Fruit fly (Drosophila melanogaster) whole organism, embryonic: ENCODE measurements around the gene CG4025.

Experiments used
- Atf-2 ChIP-seq: fragments of 200-800 bp; sonication (Bioruptor generic); optimal IDR thresholded peaks from 2 replicates; lab custom pipeline; 2016; ENCODE audit warnings: missing biosample characterization, missing genetic modification characterization
- Bgb ChIP-seq: fragments of 200-800 bp; sonication (Bioruptor generic); IDR thresholded peaks from 2 replicates; pipeline ENCODE4 v1.3.6; 2022; ENCODE audit warnings: missing biosample characterization, missing genetic modification characterization; ENCODE audit not compliant: partially characterized antibody
- CG11247 ChIP-seq: fragments of 200-800 bp; sonication (Bioruptor generic); IDR thresholded peaks from 2 replicates; pipeline ENCODE4 v1.3.6; 2022; ENCODE audit warnings: missing biosample characterization, missing genetic modification characterization
- CG1233 ChIP-seq: fragments of 200-800 bp; sonication (Bioruptor generic); optimal IDR thresholded peaks from 4 replicates; lab custom pipeline; 2018; ENCODE audit warnings: missing biosample characterization, mild to moderate bottlenecking, missing genetic modification characterization
- CG13123 ChIP-seq: fragments of 200-800 bp; sonication (Bioruptor generic); optimal IDR thresholded peaks from 2 replicates; lab custom pipeline; 2016; ENCODE audit warnings: missing biosample characterization, missing genetic modification characterization
- CG13287 ChIP-seq: fragments of 200-800 bp; sonication (Bioruptor generic); IDR thresholded peaks from 2 replicates; pipeline ENCODE4 v1.3.6; 2022; ENCODE audit warnings: missing biosample characterization, missing genetic modification characterization; ENCODE audit not compliant: partially characterized antibody
- CG13296 ChIP-seq: fragments of 200-800 bp; sonication (Bioruptor generic); optimal IDR thresholded peaks from 3 replicates; lab custom pipeline; 2018; ENCODE audit warnings: missing biosample characterization, mild to moderate bottlenecking, missing genetic modification characterization
- CG18262 ChIP-seq: fragments of 200-800 bp; optimal IDR thresholded peaks from 3 replicates; lab custom pipeline; 2019; ENCODE audit warnings: missing biosample characterization, mild to moderate bottlenecking, missing genetic modification characterization, moderate library complexity
- CG2116 ChIP-seq: fragments of 200-800 bp; sonication (Bioruptor generic); optimal IDR thresholded peaks from 3 replicates; lab custom pipeline; 2018; ENCODE audit warnings: missing biosample characterization, mild to moderate bottlenecking, missing genetic modification characterization
- CG30431 ChIP-seq: fragments of 200-800 bp; sonication (Bioruptor generic); optimal IDR thresholded peaks from 2 replicates; lab custom pipeline; 2017; ENCODE audit warnings: missing biosample characterization, missing genetic modification characterization
- CG3065 ChIP-seq: fragments of 200-800 bp; sonication (Bioruptor generic); optimal IDR thresholded peaks from 2 replicates; lab custom pipeline; 2016; ENCODE audit warnings: missing biosample characterization, missing genetic modification characterization
- CG31224 ChIP-seq: fragments of 200-800 bp; sonication (Bioruptor generic); IDR thresholded peaks from 2 replicates; pipeline ENCODE4 v1.3.6; 2022; ENCODE audit warnings: missing biosample characterization, missing genetic modification characterization
- CG31365 ChIP-seq: fragments of 200-800 bp; sonication (Bioruptor generic); optimal IDR thresholded peaks from 2 replicates; lab custom pipeline; 2018; ENCODE audit warnings: missing biosample characterization, mild to moderate bottlenecking, missing genetic modification characterization
- CG42726 ChIP-seq: fragments of 200-800 bp; sonication (Bioruptor generic); IDR thresholded peaks from 2 replicates; pipeline ENCODE4 v1.3.6; 2022; ENCODE audit warnings: missing biosample characterization, missing genetic modification characterization; ENCODE audit not compliant: partially characterized antibody
- CG5245 ChIP-seq: fragments of 200-800 bp; sonication (Bioruptor generic); optimal IDR thresholded peaks from 3 replicates; lab custom pipeline; 2016; ENCODE audit warnings: missing biosample characterization, missing genetic modification characterization
- CG8359 ChIP-seq: fragments of 200-800 bp; sonication (Bioruptor generic); optimal IDR thresholded peaks from 2 replicates; lab custom pipeline; 2017; ENCODE audit warnings: missing biosample characterization, mild to moderate bottlenecking, missing genetic modification characterization, borderline replicate concordance
- CG9817 ChIP-seq: fragments of 200-800 bp; sonication (Bioruptor generic); optimal IDR thresholded peaks from 2 replicates; lab custom pipeline; 2018; ENCODE audit warnings: missing biosample characterization, mild to moderate bottlenecking, missing genetic modification characterization, moderate library complexity
- Chrac-16 ChIP-seq: fragments of 200-800 bp; sonication (Bioruptor generic); optimal IDR thresholded peaks from 3 replicates; lab custom pipeline; 2016; ENCODE audit warnings: missing biosample characterization, missing genetic modification characterization
- CkIIα-i1 ChIP-seq: fragments of 200-800 bp; sonication (Bioruptor generic); IDR thresholded peaks from 2 replicates; pipeline ENCODE4 v1.3.6; 2022; ENCODE audit warnings: missing biosample characterization, missing genetic modification characterization
- Dad ChIP-seq: fragments of 200-800 bp; sonication (Bioruptor generic); optimal IDR thresholded peaks from 3 replicates; lab custom pipeline; 2016; ENCODE audit warnings: missing biosample characterization, missing genetic modification characterization
- Dip3 ChIP-seq: fragments of 200-800 bp; sonication (Bioruptor generic); optimal IDR thresholded peaks from 3 replicates; lab custom pipeline; 2016; ENCODE audit warnings: missing biosample characterization, missing genetic modification characterization
- Dll ChIP-seq: fragments of 200-800 bp; sonication (Bioruptor generic); IDR thresholded peaks from 4 replicates; pipeline ENCODE4 v1.3.6; 2022; ENCODE audit warnings: missing biosample characterization, missing genetic modification characterization; ENCODE audit not compliant: partially characterized antibody
- Ets97D ChIP-seq: fragments of 200-800 bp; sonication (Bioruptor generic); optimal IDR thresholded peaks from 3 replicates; lab custom pipeline; 2016; ENCODE audit warnings: missing biosample characterization, missing genetic modification characterization
- Lhr ChIP-seq: fragments of 200-800 bp; sonication (Bioruptor generic); optimal IDR thresholded peaks from 3 replicates; lab custom pipeline; 2017; ENCODE audit warnings: mild to moderate bottlenecking, missing biosample characterization, missing genetic modification reagents, missing genetic modification characterization
- NFAT ChIP-seq: fragments of 200-800 bp; sonication (Bioruptor generic); IDR thresholded peaks from 2 replicates; pipeline ENCODE4 v1.3.6; 2022; ENCODE audit warnings: missing biosample characterization, missing genetic modification characterization
- PHDP ChIP-seq: fragments of 200-800 bp; sonication (Bioruptor generic); optimal IDR thresholded peaks from 3 replicates; lab custom pipeline; 2018; ENCODE audit warnings: missing biosample characterization, mild to moderate bottlenecking, missing genetic modification characterization, moderate library complexity
- Sry-β ChIP-seq: fragments of 200-800 bp; sonication (Bioruptor generic); optimal IDR thresholded peaks from 2 replicates; lab custom pipeline; 2018; ENCODE audit warnings: missing biosample characterization, mild to moderate bottlenecking, missing genetic modification characterization, moderate library complexity
- TFAM ChIP-seq: fragments of 200-800 bp; sonication (Bioruptor generic); optimal IDR thresholded peaks from 2 replicates; lab custom pipeline; 2017; ENCODE audit warnings: missing biosample characterization, missing genetic modification characterization, inconsistent platforms
- Trl ChIP-seq, 3 experiments: fragments of >200 bp in 2 of 3; fragments of 200-800 bp in 1 of 3; sonication (Bioruptor generic) in 1 of 3; optimal IDR thresholded peaks; 2 replicates in 1 of 3; 3 replicates in 2 of 3; lab custom pipeline; 2016 to 2017; ENCODE audit warnings: missing biosample characterization in 1 of 3, missing genetic modification characterization in 1 of 3
- Xrp1 ChIP-seq: fragments of 200-800 bp; sonication (Bioruptor generic); IDR thresholded peaks from 2 replicates; pipeline ENCODE4 v1.3.6; 2022; ENCODE audit warnings: missing biosample characterization, missing genetic modification characterization
- ara ChIP-seq: fragments of 200-800 bp; sonication (Bioruptor generic); IDR thresholded peaks from 2 replicates; pipeline ENCODE4 v1.3.6; 2022; ENCODE audit warnings: missing biosample characterization, missing genetic modification characterization
- ash1 ChIP-seq: fragments of 200-800 bp; sonication (Bioruptor generic); optimal IDR thresholded peaks from 2 replicates; lab custom pipeline; 2018; ENCODE audit warnings: missing biosample characterization, mild to moderate bottlenecking, missing genetic modification characterization
- btn ChIP-seq: fragments of 200-800 bp; sonication (Bioruptor generic); optimal IDR thresholded peaks from 2 replicates; lab custom pipeline; 2016; ENCODE audit warnings: missing biosample characterization, missing genetic modification characterization
- caup ChIP-seq: fragments of 200-800 bp; sonication (Bioruptor generic); optimal IDR thresholded peaks from 3 replicates; lab custom pipeline; 2017; ENCODE audit warnings: missing biosample characterization, mild to moderate bottlenecking, missing genetic modification characterization, moderate library complexity; ENCODE audit not compliant: severe bottlenecking
- cg ChIP-seq: fragments of 200-800 bp; sonication (Bioruptor generic); optimal IDR thresholded peaks from 3 replicates; lab custom pipeline; 2019; ENCODE audit warnings: missing biosample characterization, mild to moderate bottlenecking, missing genetic modification characterization, moderate library complexity
- crp ChIP-seq, 2 experiments: fragments of 200-800 bp; sonication (Bioruptor generic); optimal IDR thresholded peaks; 2 replicates in 1 of 2; 3 replicates in 1 of 2; lab custom pipeline; 2017; ENCODE audit warnings: missing biosample characterization in 2 of 2, missing genetic modification characterization in 2 of 2, mild to moderate bottlenecking in 1 of 2, moderate library complexity in 1 of 2
- dmrt11E ChIP-seq: fragments of 200-800 bp; sonication (Bioruptor generic); optimal IDR thresholded peaks from 3 replicates; lab custom pipeline; 2018; ENCODE audit warnings: missing biosample characterization, mild to moderate bottlenecking, missing genetic modification characterization, moderate library complexity
- dmrt99B ChIP-seq: fragments of 200-800 bp; sonication (Bioruptor generic); optimal IDR thresholded peaks from 2 replicates; lab custom pipeline; 2018; ENCODE audit warnings: missing biosample characterization, mild to moderate bottlenecking, missing genetic modification characterization, moderate library complexity
- dysf ChIP-seq: fragments of 200-800 bp; sonication (Bioruptor generic); IDR thresholded peaks from 3 replicates; pipeline ENCODE4 v1.3.6; 2022; ENCODE audit warnings: missing biosample characterization, missing genetic modification characterization
- en ChIP-seq: fragments of 200-800 bp; sonication (Bioruptor generic); optimal IDR thresholded peaks from 2 replicates; lab custom pipeline; 2016; ENCODE audit warnings: missing biosample characterization, missing genetic modification characterization
- grn ChIP-seq: fragments of 200-800 bp; sonication (Bioruptor generic); optimal IDR thresholded peaks from 3 replicates; lab custom pipeline; 2017; ENCODE audit warnings: missing biosample characterization, missing genetic modification characterization
- onecut ChIP-seq: fragments of 200-800 bp; sonication (Bioruptor generic); IDR thresholded peaks from 2 replicates; pipeline ENCODE4 v1.3.6; 2022; ENCODE audit warnings: missing biosample characterization, missing genetic modification characterization
- ro ChIP-seq: fragments of 200-800 bp; sonication (Bioruptor generic); IDR thresholded peaks from 2 replicates; pipeline ENCODE4 v1.3.6; 2022; ENCODE audit warnings: missing biosample characterization, missing genetic modification characterization
- run ChIP-seq: fragments of 200-800 bp; sonication (Bioruptor generic); optimal IDR thresholded peaks from 3 replicates; lab custom pipeline; 2018; ENCODE audit warnings: missing biosample characterization, mild to moderate bottlenecking, missing genetic modification characterization
- stc ChIP-seq: fragments of 200-800 bp; sonication (Bioruptor generic); IDR thresholded peaks from 2 replicates; pipeline ENCODE4 v1.3.6; 2022; ENCODE audit warnings: missing biosample characterization, missing genetic modification characterization
- tna ChIP-seq: fragments of 200-800 bp; sonication (Bioruptor generic); IDR thresholded peaks from 2 replicates; pipeline ENCODE4 v1.3.6; 2022; ENCODE audit warnings: missing biosample characterization, missing genetic modification characterization; ENCODE audit not compliant: partially characterized antibody
- usp ChIP-seq: fragments of >200 bp; optimal IDR thresholded peaks from 2 replicates; lab custom pipeline; 2017; ENCODE audit warnings: missing biosample characterization, missing genetic modification characterization

Gene CG4025

DNA sequence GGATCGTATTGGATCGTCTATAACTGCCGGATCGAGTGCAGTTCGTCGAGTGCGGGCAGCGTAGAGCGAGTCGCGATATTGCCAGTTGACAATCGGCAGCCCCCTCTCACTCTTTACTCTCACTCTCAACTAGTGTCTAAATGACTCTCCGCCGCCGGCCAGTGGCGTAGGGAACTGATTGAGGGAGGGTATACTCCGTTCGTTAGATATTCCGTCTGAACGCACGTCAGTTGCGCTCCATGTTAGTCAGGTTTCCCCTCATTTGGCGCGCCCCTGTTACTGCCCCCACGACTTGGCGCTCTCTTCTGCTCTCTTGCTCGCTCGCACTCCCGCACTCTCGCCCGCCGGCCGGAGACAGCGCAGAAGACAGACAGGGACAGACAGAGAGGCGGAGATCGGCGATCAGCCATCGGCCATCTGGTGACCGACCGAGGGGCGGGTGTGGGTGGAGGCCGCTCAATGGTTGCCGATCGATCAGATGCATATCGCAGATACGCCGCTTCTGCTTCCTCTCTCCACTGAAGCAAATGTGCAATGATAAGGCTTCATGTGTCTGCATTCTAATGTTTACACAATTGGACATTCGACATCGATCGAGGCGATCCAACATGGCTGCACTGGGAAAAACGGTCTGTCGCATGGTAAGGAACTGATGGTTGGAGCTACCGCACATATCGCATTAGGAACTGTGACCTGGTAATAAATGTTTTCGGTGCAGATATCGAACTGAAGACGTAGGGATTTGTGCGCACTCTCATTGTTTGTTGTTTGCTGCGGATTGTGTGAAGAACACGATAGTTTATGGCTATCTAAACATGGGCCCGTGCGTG, 26.5 kb upstream of the CG4025 start, which contains the start of gene moody (continued):
- TF ChIP-seq Sry-β (GFP tag; lab: Kevin White, UChicago) (no peak), onecut (GFP tag; lab: Robert Waterston, UW) (peak; percentile 97), NFAT (peak; percentile 100), CG31365 (tag; lab: Kevin White, UChicago) (peak; percentile 93), CkIIα-i1 (GFP tag; lab: Robert Waterston, UW) (peak; percentile 91), CG30431 (peak; percentile 95), Chrac-16 (GFP tag; lab: Kevin White, UChicago) (peak; percentile 98), CG13296 (GFP tag; lab: Kevin White, UChicago) (peak; percentile 98), CG31224 (GFP tag; lab: Robert Waterston, UW) (peak; percentile 96), CG9817 (tag; lab: Kevin White, UChicago) (peak; percentile 97), CG3065 (GFP tag; lab: Kevin White, UChicago) (peak; percentile 90), Lhr (GFP tag; lab: Kevin White, UChicago) (peak; percentile 71), dmrt99B (tag; lab: Kevin White, UChicago) (peak; percentile 95), ara (peak; percentile 98), Dad (GFP tag; lab: Kevin White, UChicago) (peak; percentile 97), Ets97D (GFP tag; lab: Kevin White, UChicago) (peak; percentile 86), Atf-2 (GFP tag; lab: Kevin White, UChicago) (peak; percentile 96), TFAM (GFP tag; lab: Kevin White, UChicago) (peak; percentile 66), PHDP (tag; lab: Kevin White, UChicago) (peak; percentile 97), dmrt11E (tag; lab: Kevin White, UChicago) (peak; percentile 81), tna (GFP tag; lab: Robert Waterston, UW) (no peak), usp (GFP tag; lab: Kevin White, UChicago) (no peak), CG13287 (GFP tag; lab: Robert Waterston, UW) (peak; percentile 65; the same call in 1 of the 2 replicates), btn (GFP tag; lab: Kevin White, UChicago) (peak; percentile 89), Bgb (GFP tag; lab: Robert Waterston, UW) (peak; percentile 28; the same call in 1 of the 2 replicates), run (tag; lab: Kevin White, UChicago) (peak; percentile 88), dysf (GFP tag; lab: Robert Waterston, UW) (peak; percentile 98), Dip3 (GFP tag; lab: Kevin White, UChicago) (peak; percentile 96), Xrp1 (GFP tag; lab: Robert Waterston, UW) (peak; percentile 98), Trl (optimal IDR thresholded peaks at IDR 0.05; lab: Kevin White, UChicago) (peak; percentile 82), Trl (GFP tag; optimal IDR thresholded peaks at IDR 0.05; lab: Kevin White, UChicago) (peak; percentile 96), CG5245 (GFP tag; lab: Kevin White, UChicago) (peak; percentile 97), CG8359 (peak; percentile 73), en (peak; percentile 97), grn (peak; percentile 100), CG13123 (peak; percentile 94), CG18262 (peak; percentile 89), ro (peak; percentile 95), cg (peak; percentile 35), caup (peak; percentile 98), stc (GFP tag; lab: Robert Waterston, UW) (peak; percentile 95), CG11247 (GFP tag; lab: Robert Waterston, UW) (peak; percentile 99), CG2116 (GFP tag; lab: Kevin White, UChicago) (peak; percentile 63), CG42726 (GFP tag; lab: Robert Waterston, UW) (no peak), CG1233 (GFP tag; lab: Kevin White, UChicago) (peak; percentile 94), crp (GFP tag; optimal IDR thresholded peaks at IDR 0.05; lab: Kevin White, UChicago) (peak in 1 of 2 experiments; percentile 66), ash1 (peak; percentile 97), Dll (GFP tag; lab: Robert Waterston, UW) (peak; percentile 54; the same call in 2 of the 4 replicates)
